Worm (Caenorhabditis elegans): Measurements from ENCODE around the gene F18G5.1.

ce11 chrX:9242123-9242522 is 17.5 kb upstream of the F18G5.1 start, which contains the start of gene lgc-4:
- no peak for TF ChIP-seq nhr-11 (tag; optimal IDR thresholded peaks at IDR 0.05)
- TF ChIP-seq ama-1 (optimal IDR thresholded peaks at IDR 0.05), result no peak
- no peak for TF ChIP-seq nhr-76 (tag; optimal IDR thresholded peaks at IDR 0.05)
- TF ChIP-seq lin-13 (GFP tag; optimal IDR thresholded peaks at IDR 0.05), result no peak
- no peak for TF ChIP-seq fos-1 (tag; optimal IDR thresholded peaks at IDR 0.05)
- no peak for TF ChIP-seq unc-86 (tag; optimal IDR thresholded peaks at IDR 0.05)
- no peak for TF ChIP-seq swsn-7 (tag; optimal IDR thresholded peaks at IDR 0.05)
- no peak for TF ChIP-seq sox-4 (tag; optimal IDR thresholded peaks at IDR 0.05)
- no peak for TF ChIP-seq zag-1 (tag; optimal IDR thresholded peaks at IDR 0.05)
- no peak for TF ChIP-seq egl-27 (tag; optimal IDR thresholded peaks at IDR 0.05)

All from whole organism, L1 larva.